Fruit fly (Drosophila melanogaster): Measurements from ENCODE around the gene CG13841.

Gene CG13841

DNA sequence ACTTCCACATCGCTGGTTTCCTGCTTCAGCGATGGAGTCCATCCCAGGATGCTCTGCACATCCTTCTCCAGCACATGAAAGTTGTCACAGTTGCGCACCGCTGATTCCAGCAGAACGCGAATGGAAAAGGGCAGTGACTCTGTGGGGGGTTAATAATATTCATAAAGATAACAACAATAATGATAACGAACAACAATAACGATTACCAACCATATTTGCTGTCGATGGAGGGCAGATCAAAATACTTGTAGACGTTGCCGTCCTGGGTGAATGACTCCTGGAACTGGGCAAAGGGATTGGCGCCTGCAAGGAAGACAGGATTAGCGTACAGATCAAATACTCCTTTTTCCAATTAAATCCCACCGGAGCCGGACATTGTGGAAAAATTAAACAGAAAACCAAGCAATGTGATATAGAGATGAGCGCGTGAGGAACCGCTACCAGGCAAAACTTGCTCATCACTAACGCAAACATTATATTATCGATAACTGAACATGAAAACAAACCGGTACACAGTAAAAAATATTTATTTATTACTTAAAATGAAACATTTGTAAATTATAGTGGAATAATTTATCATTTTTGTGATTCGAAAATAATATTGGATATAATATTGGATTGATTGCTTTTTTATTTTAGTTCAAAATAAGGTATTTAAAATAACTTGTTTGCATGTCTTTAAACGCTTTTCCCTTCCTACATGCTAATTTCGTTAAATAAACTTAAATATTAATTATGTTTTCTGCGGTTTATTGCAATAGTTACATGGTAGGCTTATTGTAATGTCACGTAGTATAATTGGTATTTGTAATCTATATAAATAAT lies 43.1 kb downstream of the CG13841 start, which contains the start of gene Irp-1A (continued):
- TF ChIP-seq E2f1 (GFP tag; IDR thresholded peaks at IDR 0.05) = peak; percentile 84
- TF ChIP-seq ab (GFP tag; optimal IDR thresholded peaks at IDR 0.05) = no peak
- peak; percentile 66 for TF ChIP-seq Ssrp (tag; optimal IDR thresholded peaks at IDR 0.05)
- peak; percentile 78 for TF ChIP-seq CG9727 (GFP tag; optimal IDR thresholded peaks at IDR 0.05)
- no peak for TF ChIP-seq CG3163 (GFP tag; optimal IDR thresholded peaks at IDR 0.05)
- no peak for TF ChIP-seq corto (GFP tag; optimal IDR thresholded peaks at IDR 0.05)
- TF ChIP-seq ci (GFP tag; IDR thresholded peaks at IDR 0.05) = peak; percentile 82
- TF ChIP-seq unpg (GFP tag; optimal IDR thresholded peaks at IDR 0.05) = peak; percentile 85
- peak; percentile 22 for TF ChIP-seq CG16863 (GFP tag; optimal IDR thresholded peaks at IDR 0.05)
- TF ChIP-seq CG2129 (GFP tag; IDR thresholded peaks at IDR 0.05; ENCODE audit: partially characterized antibody) = peak; percentile 71
- TF ChIP-seq HLH4C (GFP tag; IDR thresholded peaks at IDR 0.05; ENCODE audit: partially characterized antibody) = peak; percentile 77
- peak; percentile 89 for TF ChIP-seq CG32532 (GFP tag; IDR thresholded peaks at IDR 0.05)
- TF ChIP-seq slbo (GFP tag; IDR thresholded peaks at IDR 0.05) = peak; percentile 86
- peak; percentile 55 for TF ChIP-seq tin (GFP tag; optimal IDR thresholded peaks at IDR 0.05)
- TF ChIP-seq CG7987 (GFP tag; optimal IDR thresholded peaks at IDR 0.05) = no peak
- no peak for TF ChIP-seq CG5245 (GFP tag; optimal IDR thresholded peaks at IDR 0.05)
- TF ChIP-seq toy (GFP tag; IDR thresholded peaks at IDR 0.05) = 0 out of 2 replicates have a peak, but pooled peaks have one; percentile 56
- no peak for TF ChIP-seq CkIIα-i1 (GFP tag; IDR thresholded peaks at IDR 0.05)
- peak; percentile 35; the same call in 1 of the 3 replicates for TF ChIP-seq Mrtf (GFP tag; IDR thresholded peaks at IDR 0.05)
- TF ChIP-seq Lpt (GFP tag; optimal IDR thresholded peaks at IDR 0.05) = no peak
- TF ChIP-seq HmgD (GFP tag; optimal IDR thresholded peaks at IDR 0.05) = no peak
- peak; percentile 41 for TF ChIP-seq ato (GFP tag; IDR thresholded peaks at IDR 0.05; ENCODE audit: partially characterized antibody)
- TF ChIP-seq MESR4 (GFP tag; optimal IDR thresholded peaks at IDR 0.05) = peak; percentile 62
- TF ChIP-seq Pdp1 (GFP tag; optimal IDR thresholded peaks at IDR 0.05) = peak in 1 of 2 experiments; percentile 54
- TF ChIP-seq hkb (optimal IDR thresholded peaks at IDR 0.05) = no peak
- peak; percentile 77 for TF ChIP-seq hkb (GFP tag; IDR thresholded peaks at IDR 0.05)
- no peak for TF ChIP-seq CG12071 (GFP tag; optimal IDR thresholded peaks at IDR 0.05)
- peak; percentile 78 for TF ChIP-seq oc (tag; optimal IDR thresholded peaks at IDR 0.05)
- peak; percentile 90 for TF ChIP-seq Scr (GFP tag; IDR thresholded peaks at IDR 0.05; ENCODE audit: partially characterized antibody)
- no peak for TF ChIP-seq gt (GFP tag; IDR thresholded peaks at IDR 0.05)
- TF ChIP-seq CG5180 (GFP tag; optimal IDR thresholded peaks at IDR 0.05) = peak; percentile 33
- TF ChIP-seq Antp (GFP tag; optimal IDR thresholded peaks at IDR 0.05) = peak; percentile 19
- TF ChIP-seq HmgZ (tag; optimal IDR thresholded peaks at IDR 0.05) = peak; percentile 76
- TF ChIP-seq ERR (GFP tag; optimal IDR thresholded peaks at IDR 0.05) = no peak
- peak; percentile 85 for TF ChIP-seq CG11504 (tag; optimal IDR thresholded peaks at IDR 0.05)
- peak; percentile 14 for TF ChIP-seq zfh2 (GFP tag; optimal IDR thresholded peaks at IDR 0.05)
- TF ChIP-seq CG33213 (GFP tag; optimal IDR thresholded peaks at IDR 0.05) = peak; percentile 13
- TF ChIP-seq Nf-YB (GFP tag; optimal IDR thresholded peaks at IDR 0.05) = peak; percentile 65
- no peak for TF ChIP-seq Lim3 (GFP tag; IDR thresholded peaks at IDR 0.05)
- peak; percentile 34 for TF ChIP-seq stwl (tag; optimal IDR thresholded peaks at IDR 0.05)
- peak; percentile 51 for TF ChIP-seq CG4328 (GFP tag; optimal IDR thresholded peaks at IDR 0.05)
- TF ChIP-seq hbn (GFP tag; IDR thresholded peaks at IDR 0.05; ENCODE audit: partially characterized antibody) = peak; percentile 83
- TF ChIP-seq org-1 (GFP tag; optimal IDR thresholded peaks at IDR 0.05) = no peak
- peak; percentile 87 for TF ChIP-seq CG31441 (GFP tag; IDR thresholded peaks at IDR 0.05)
- TF ChIP-seq CG12236 (GFP tag; optimal IDR thresholded peaks at IDR 0.05) = no peak
- TF ChIP-seq pfk (GFP tag; optimal IDR thresholded peaks at IDR 0.05) = no peak
- TF ChIP-seq CG42726 (GFP tag; IDR thresholded peaks at IDR 0.05; ENCODE audit: partially characterized antibody) = peak; percentile 22; the same call in 1 of the 2 replicates
- peak; percentile 2 for TF ChIP-seq Sin3A (optimal IDR thresholded peaks at IDR 0.05)
- peak; percentile 17 for TF ChIP-seq CG7786 (GFP tag; optimal IDR thresholded peaks at IDR 0.05)
